Fruit fly (Drosophila melanogaster): ENCODE measurements around the gene CG6171.
A peak's percentile ranks its signal among the peaks of the same experiment; 100 is the strongest.

Gene CG6171

DNA sequence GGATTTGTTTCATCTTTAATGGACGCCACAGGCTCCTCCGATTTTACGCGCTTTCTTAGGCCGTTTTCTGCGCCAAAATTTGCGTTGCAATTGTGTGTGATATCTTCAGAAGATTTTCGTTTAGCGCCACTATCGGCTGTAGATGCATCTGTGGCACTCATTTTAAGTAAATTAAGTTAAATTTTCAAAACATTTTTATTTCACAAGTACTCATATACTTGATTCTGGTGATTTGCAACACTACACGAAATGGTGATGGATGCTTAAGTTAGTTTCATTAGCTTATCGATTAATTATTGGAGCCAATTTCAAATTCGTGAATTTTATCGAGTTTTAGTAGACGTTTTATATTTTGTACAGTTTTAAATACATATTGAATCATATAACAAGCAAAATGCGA lies at the start of gene CG6171:
Gene CG6171, minus strand, starts transcription at position 250 of the 400 bp plus-strand sequence.
- TF ChIP-seq CTCF (optimal IDR thresholded peaks at IDR 0.05): no peak
- no peak for TF ChIP-seq CG8478 (optimal IDR thresholded peaks at IDR 0.05)

DNA sequence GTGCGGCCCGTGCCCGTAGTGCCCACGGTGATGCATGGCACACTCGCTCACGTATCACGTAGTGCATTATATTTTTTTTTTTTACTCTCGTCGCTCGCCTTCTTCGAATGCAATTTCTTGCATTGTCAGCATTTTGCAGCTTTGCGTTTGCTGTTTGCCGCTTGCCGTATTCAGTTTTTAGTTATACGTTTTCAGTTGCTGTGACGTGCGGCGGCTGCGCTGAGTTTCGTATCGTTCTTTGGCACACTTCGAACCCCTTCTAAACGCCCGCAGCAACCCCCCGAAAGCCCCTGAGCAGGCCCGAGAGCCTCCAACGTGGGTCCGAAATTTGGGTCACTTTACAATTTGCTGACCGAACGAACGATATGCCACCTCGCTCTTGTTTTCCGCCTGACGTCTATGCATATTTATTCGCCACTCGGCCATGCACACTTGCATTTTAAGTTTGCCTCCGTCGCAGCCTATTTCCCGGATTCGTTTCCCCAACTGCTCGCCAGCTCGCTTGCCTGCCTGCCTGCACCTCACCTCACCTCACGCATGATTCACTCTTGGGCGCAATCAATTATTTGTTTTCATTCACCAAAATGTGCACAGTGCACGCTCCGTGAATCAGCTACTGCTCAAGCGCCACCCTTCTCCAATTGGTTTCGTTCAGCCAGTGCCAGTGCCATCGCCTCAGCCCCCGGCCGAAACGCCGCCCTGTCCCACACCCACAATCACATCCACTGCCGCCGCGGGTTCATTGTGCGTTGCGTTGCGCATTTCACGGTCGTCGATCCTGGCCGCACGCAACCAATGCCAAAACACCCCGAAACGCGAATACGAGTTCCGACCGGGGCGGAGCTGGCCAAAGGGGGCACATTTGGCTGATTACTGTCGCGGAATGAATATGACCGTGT lies 47.3 kb upstream of the CG6171 start:
- TF ChIP-seq CTCF (optimal IDR thresholded peaks at IDR 0.05): no peak
- TF ChIP-seq CG8478 (optimal IDR thresholded peaks at IDR 0.05): no peak

DNA sequence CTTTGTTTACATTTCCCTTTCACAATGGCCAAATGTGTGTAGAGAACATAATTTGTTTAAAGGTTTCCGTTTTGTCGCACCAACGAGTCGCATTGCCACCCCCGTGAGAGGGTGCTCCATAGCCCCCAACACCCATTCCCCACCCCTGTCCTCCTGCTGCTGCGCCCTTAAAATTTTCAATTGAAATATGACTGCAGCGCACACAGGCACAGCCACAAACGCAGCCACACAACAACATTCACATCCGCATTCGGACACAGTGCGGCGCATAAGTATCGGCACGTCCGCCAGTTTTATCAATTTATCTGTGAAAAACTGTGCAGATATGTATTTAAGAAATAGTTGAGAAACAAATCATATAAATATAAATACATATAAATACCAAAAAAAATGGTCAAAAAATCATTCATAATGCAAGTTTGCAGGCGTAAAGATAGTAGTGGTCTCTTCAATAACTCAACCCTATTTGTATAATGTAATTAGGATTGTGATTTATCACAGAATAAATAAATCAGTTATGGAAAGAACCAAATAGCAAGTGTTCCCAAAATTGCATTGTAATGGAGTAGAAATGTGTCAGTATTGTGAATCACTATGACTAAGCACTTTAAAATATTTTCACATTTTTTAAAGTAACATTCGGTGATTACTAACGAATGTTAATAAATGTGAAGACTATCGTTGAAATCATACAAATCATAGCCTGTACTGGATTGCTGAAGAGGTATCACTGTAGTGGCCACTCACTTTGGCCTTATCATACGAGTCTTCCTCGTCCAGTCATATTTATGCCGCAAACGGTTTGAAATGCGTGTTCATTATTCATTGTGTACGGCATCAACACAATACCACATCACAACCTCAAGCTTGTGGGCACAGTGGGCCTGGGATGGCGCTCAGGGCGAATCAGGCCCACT lies 46.4 kb upstream of the CG6171 start:
- TF ChIP-seq CG8478 (optimal IDR thresholded peaks at IDR 0.05) (no peak), CTCF (optimal IDR thresholded peaks at IDR 0.05) (no peak)

DNA sequence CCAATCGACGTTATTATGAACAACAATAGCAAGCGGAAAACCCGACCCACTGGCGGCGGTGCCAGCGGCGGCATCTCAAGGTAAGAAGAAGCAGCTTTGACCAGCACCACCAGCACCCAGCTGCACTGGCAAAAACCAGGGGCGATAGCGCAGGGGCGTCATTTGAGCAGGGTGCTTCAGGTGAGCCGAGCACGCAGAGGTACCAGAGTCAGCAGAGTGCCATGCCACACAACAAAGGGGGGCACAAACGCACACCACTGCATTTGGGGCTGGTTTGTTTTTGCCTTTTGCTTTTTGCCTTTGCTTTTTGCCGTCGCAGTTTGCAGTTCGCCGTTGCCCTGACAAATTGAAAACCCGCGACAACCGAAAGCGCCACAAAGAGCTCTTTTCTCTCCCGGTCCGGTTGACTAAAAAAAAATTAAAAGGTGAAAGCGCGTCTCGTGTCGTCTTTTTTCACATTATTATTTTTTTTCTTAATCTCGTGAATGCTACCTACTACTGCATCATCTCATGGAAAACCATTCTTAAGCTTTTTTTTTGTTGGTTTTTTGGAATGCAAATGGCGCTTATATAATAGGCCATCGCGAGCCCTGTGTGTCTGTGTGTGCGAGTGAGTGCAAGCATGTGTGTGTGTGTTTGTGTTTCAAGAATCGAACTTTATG lies 45.6 kb upstream of the CG6171 start:
- TF ChIP-seq CTCF (optimal IDR thresholded peaks at IDR 0.05): no peak
- no peak for TF ChIP-seq CG8478 (optimal IDR thresholded peaks at IDR 0.05)

DNA sequence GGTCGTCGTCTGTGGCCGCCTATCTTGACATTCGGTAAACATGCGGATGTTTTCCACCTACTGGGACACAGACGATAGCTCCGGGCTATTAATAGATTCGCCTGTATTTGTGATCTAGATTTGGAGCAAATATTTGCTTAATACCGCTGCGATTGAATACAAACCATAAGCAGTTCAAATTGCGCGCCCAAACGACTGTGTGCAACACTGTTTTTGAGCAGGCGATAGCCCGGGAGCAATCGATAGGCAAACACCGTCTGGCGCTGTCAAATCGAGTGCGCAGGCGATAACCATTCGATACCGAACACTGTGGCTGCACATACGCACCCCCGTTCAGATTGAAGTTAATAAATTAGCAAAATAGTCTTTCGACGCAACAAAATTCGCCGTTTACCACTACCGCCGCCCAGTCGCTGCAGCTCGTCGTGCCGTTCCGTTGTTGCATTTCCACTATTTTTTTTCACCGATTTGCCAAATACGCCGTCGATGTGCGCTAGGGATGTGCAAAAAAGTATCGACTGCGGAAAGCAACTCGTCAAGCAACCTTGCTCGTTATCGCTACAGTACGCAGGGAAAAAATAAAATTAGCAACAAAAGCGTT lies 44.6 kb upstream of the CG6171 start, which contains the start of gene Atx2:
Gene Atx2, plus strand, starts transcription at position 293 of the 601 bp plus-strand sequence.
- TF ChIP-seq CTCF (optimal IDR thresholded peaks at IDR 0.05) (peak; percentile 36 to 41), CG8478 (optimal IDR thresholded peaks at IDR 0.05) (no peak)

DNA sequence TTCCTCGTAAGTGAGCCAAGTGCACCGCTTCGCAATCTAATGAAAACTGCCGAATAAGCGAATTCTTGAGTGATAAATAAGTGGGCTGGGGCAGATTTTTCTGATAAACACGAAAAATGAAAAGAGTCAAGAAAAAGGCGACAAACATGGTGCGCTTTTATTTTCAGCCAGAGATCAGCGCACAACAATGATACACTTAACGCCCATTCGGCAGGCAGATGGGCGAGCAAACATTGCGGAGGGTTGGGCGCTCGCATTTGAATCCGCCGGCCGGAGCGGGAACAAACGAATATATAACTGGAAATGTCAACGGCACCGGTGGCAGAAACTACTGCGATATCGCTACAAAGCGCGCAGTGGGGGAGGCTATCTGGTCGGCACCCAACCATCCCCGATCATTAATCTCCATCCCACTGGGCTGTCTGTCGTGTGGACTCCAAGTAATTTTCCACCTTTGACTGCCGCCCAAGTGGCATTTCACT lies 43.4 kb upstream of the CG6171 start, which contains the start of gene CG6125:
Gene CG6125, minus strand, starts transcription at position 51 of the 482 bp plus-strand sequence.
- TF ChIP-seq CTCF (optimal IDR thresholded peaks at IDR 0.05) (no peak), CG8478 (optimal IDR thresholded peaks at IDR 0.05) (no peak)

DNA sequence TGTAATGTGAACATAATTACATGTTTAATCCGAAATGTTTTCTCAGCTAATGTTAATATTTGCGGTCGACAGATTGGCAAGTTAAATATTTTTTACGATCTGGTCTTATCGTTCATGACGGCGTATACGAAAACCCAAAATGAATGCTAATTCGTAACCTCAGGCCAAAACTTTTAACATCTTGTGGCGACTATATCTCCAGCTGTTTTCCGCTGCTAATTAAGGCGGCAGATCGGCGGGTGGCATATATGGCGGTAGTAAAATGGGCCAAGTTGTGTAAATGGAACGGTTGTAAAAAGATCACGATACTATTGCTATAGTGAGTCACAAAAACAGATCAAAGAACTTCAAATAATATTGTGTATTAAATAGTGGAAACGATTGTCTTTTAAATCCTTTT lies 42.7 kb upstream of the CG6171 start:
- TF ChIP-seq CG8478 (optimal IDR thresholded peaks at IDR 0.05) (no peak), CTCF (optimal IDR thresholded peaks at IDR 0.05) (no peak)

DNA sequence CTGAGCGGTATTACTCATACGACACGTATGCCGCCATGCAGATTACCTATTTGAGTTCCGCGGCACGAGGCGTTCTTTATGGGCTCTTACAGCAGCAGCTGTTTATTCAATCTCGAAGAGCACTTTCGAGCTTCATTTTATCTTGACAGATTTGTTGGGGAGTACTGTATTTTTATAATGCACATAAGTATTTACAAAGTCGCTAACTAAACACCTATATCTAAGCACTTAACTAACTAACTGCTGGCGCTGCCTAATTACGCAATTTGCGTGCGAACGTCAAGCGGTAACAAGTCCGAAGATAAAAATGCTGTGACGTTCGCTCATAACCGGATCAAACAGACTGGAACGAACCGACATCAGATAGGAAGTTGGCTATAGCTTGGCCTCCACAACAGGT lies 39.0 kb upstream of the CG6171 start:
- no peak for TF ChIP-seq CTCF (optimal IDR thresholded peaks at IDR 0.05)
- no peak for TF ChIP-seq CG8478 (optimal IDR thresholded peaks at IDR 0.05)

DNA sequence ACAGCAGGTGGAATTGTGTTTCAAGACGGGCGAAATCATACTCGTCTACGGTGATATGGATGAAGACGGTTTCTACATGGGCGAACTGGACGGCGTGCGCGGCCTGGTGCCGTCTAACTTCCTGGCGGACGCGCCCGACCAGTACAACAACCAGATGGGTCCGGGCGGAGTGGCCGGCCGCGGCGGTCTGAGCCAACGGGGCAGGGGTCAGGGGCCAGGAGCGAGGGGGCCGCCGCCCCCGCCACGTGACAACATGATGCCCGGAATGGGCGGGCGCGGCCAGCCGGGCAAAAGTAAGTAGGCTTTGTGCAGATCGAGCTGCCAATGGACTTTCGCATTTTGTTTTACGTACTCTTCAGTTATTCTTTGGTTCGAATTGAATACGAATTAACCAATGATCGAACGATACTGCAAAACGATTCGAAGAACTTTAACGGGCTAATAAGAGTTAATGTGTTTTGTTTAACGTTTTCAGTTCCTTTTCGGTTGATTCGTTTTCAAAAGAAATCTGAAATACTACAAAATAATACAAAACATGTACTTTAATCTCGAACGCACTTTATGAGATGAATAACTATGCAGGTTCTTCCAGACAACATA lies 29.6 kb upstream of the CG6171 start:
- TF ChIP-seq CTCF (optimal IDR thresholded peaks at IDR 0.05) (no peak), CG8478 (optimal IDR thresholded peaks at IDR 0.05) (no peak)

DNA sequence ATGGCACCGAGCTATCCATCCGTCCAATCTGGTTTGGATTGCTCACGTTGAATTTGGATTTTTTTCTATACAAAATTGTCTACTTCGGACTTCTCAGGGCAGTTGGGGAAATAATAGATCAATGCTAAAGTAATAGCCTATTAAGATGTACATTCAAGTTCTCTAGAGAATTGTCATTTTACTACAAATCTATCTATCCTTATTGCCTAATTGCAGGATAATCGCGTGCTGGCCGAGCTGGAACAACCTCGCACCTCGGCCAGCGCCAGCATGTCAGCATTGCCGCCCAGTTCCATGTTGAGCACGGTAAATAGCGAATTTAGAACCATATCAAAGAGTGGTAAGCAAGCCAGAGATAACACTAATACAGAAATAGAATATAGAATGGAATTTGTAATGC lies 19.2 kb upstream of the CG6171 start, which contains the start of gene h-cup:
Gene h-cup, minus strand, starts transcription at position 101 of the 400 bp plus-strand sequence.
- no peak for TF ChIP-seq CTCF (optimal IDR thresholded peaks at IDR 0.05)
- TF ChIP-seq CG8478 (optimal IDR thresholded peaks at IDR 0.05): no peak

DNA sequence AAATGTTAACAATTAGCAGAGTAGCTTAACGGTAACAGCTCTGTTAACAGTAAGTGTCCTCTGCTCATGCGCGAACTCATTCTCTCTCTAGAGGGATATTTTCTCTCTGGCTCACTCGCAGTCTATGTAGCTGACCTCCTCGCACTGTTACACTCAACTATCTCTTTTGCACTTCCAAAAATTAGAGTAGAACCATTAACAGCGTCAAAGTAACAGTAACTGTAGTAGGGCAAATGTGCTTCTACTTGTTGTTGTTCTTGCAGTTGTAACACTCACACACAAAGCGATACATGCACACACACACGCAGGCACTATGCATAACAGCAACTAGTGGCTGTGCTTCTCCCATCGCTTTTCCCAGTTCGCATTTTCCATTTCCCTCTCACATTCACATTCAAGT lies 15.4 kb upstream of the CG6171 start:
- TF ChIP-seq CTCF (optimal IDR thresholded peaks at IDR 0.05) (peak in 1 of 2 experiments; percentile 6), CG8478 (optimal IDR thresholded peaks at IDR 0.05) (no peak)

DNA sequence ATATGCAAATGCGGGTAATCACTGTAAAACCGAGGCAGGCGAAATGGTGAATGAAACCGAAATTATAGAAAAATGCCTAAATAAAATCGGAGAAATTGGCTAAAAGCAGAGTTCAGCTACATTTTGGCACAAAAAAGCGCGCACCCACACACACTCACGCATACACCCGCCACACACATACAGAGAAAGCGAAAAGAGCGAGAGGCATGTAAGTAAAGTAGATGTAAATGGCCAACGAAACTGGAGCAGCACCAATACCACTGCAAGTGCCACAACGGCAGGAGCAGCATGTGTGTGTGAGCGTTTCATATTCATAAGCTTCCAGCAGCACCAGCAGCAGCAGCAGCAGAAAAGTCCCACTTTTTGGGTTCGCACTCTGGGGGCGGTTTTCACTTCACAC lies 11.8 kb upstream of the CG6171 start:
- TF ChIP-seq CTCF (optimal IDR thresholded peaks at IDR 0.05) (no peak), CG8478 (optimal IDR thresholded peaks at IDR 0.05) (no peak)

DNA sequence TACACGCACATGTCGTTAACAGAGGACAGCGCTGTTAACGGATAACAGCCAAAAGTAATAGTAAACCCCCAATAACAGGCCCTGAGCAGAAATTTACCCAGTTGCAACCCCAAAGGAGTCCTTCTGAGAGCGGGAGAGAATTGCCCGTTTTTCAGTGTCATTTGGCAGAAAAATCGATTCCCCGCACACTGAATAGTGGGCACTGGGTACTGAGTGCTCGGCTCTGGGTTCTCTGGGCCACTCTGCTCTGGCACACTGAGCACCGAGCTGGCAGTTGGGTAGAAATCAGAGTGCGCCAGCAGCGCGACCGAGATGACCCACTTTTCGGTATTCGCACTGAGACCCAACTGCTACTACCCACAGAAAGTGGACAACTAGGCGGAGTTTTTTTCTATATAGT lies 10.7 kb upstream of the CG6171 start, which contains the start of gene Rbp:
Gene Rbp, plus strand, starts transcription at position 239 of the 400 bp plus-strand sequence.
- no peak for TF ChIP-seq CG8478 (optimal IDR thresholded peaks at IDR 0.05)
- no peak for TF ChIP-seq CTCF (optimal IDR thresholded peaks at IDR 0.05)

DNA sequence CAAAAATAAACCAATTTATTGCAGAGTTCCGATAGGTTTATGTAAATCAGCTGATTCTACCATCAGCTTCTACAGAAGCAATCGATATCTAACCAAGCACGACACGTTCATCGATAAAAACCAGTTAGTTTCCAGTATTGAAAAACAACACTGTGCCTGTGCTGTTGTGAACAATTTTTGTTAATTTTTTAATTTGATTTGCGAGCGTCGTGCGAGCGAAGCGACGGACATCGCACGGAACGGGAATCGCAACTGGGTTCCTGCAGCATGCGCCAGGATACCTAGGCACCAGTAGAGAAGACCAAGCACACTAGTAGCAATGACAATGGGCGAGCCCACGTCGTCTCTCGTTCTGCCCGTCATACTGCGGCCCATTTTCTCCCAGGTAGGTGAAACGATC lies 8.2 kb upstream of the CG6171 start, which contains the start of the genes Ccm3 and CG6136:
Gene Ccm3, plus strand, starts transcription at position 125 of the 400 bp plus-strand sequence.
Gene CG6136, minus strand, starts transcription at position 380 of the 400 bp plus-strand sequence.
- TF ChIP-seq CTCF (optimal IDR thresholded peaks at IDR 0.05) (peak in 1 of 2 experiments; percentile 2), CG8478 (optimal IDR thresholded peaks at IDR 0.05) (no peak)

Data from S2 (cell line).